Fruit fly (Drosophila melanogaster): ENCODE results near the gene CG42671.

dm6 chr3L:11261456-11262082 is 47.3 kb downstream of the CG42671 start:
- TF ChIP-seq Pif1B (GFP tag; optimal IDR thresholded peaks at IDR 0.05) (peak; percentile 82), CG8301 (tag; optimal IDR thresholded peaks at IDR 0.05) (peak; percentile 80), Pif1A (GFP tag; optimal IDR thresholded peaks at IDR 0.05) (peak; percentile 62)

Data from whole organism, pupa.